Worm (Caenorhabditis elegans): ENCODE results near the gene nstp-6.

ce11 chrIV:3515412-3516046 lies 31.9 kb downstream of the nstp-6 start:
- TF ChIP-seq egrh-3 (GFP tag; IDR thresholded peaks at IDR 0.05): no peak
- TF ChIP-seq madf-8 (GFP tag; conservative IDR thresholded peaks at IDR 0.05): no peak
- TF ChIP-seq ceh-40 (GFP tag; IDR thresholded peaks at IDR 0.05): no peak

Measured in whole organism, young adult.